Fruit fly (Drosophila melanogaster) whole organism, embryonic: ENCODE results near the gene CG13996.

Experiments used
- Abd-B ChIP-seq: fragments of 200-800 bp; sonication (Bioruptor generic); optimal IDR thresholded peaks from 2 replicates; lab custom pipeline; 2018; ENCODE audit warnings: missing biosample characterization, mild to moderate bottlenecking, missing genetic modification characterization, moderate library complexity
- Bteb2 ChIP-seq: fragments of 200-800 bp; sonication (Bioruptor generic); optimal IDR thresholded peaks from 2 replicates; lab custom pipeline; 2016; ENCODE audit warnings: missing biosample characterization, missing genetic modification characterization
- CG1024 ChIP-seq: fragments of 200-800 bp; sonication (Bioruptor generic); IDR thresholded peaks from 2 replicates; pipeline ENCODE4 v1.3.6; 2022; ENCODE audit warnings: missing biosample characterization, missing genetic modification characterization
- CG12659 ChIP-seq: fragments of 200-800 bp; sonication (Bioruptor generic); optimal IDR thresholded peaks from 3 replicates; lab custom pipeline; 2017; ENCODE audit warnings: mild to moderate bottlenecking, missing biosample characterization, missing genetic modification reagents, missing genetic modification characterization
- CG13775 ChIP-seq: fragments of 200-800 bp; sonication (Bioruptor generic); optimal IDR thresholded peaks from 3 replicates; lab custom pipeline; 2017; ENCODE audit warnings: missing biosample characterization, mild to moderate bottlenecking, missing genetic modification characterization
- CG15514 ChIP-seq: fragments of 200-800 bp; sonication (Bioruptor generic); optimal IDR thresholded peaks from 3 replicates; lab custom pipeline; 2017; ENCODE audit warnings: missing biosample characterization, missing genetic modification characterization, mild to moderate bottlenecking, moderate library complexity, missing genetic modification reagents
- CG1832 ChIP-seq: fragments of 200-800 bp; sonication (Bioruptor generic); optimal IDR thresholded peaks from 2 replicates; lab custom pipeline; 2017; ENCODE audit warnings: missing biosample characterization, mild to moderate bottlenecking, missing genetic modification characterization, inconsistent platforms
- CG18764 ChIP-seq: fragments of 200-800 bp; sonication (Bioruptor generic); optimal IDR thresholded peaks from 3 replicates; lab custom pipeline; 2016; ENCODE audit warnings: missing biosample characterization, missing genetic modification characterization
- CG2199 ChIP-seq: fragments of 200-800 bp; sonication (Bioruptor generic); IDR thresholded peaks from 3 replicates; pipeline ENCODE4 v1.3.6; 2022; ENCODE audit warnings: missing biosample characterization, missing genetic modification characterization
- CG2712 ChIP-seq: fragments of 200-800 bp; optimal IDR thresholded peaks from 3 replicates; lab custom pipeline; 2019; ENCODE audit warnings: missing biosample characterization, mild to moderate bottlenecking, missing genetic modification characterization, moderate library complexity
- CG4617 ChIP-seq: fragments of 200-800 bp; sonication (Bioruptor generic); optimal IDR thresholded peaks from 3 replicates; lab custom pipeline; 2016; ENCODE audit warnings: missing biosample characterization, missing genetic modification characterization, borderline replicate concordance
- CG6175 ChIP-seq: fragments of 200-800 bp; sonication (Bioruptor generic); IDR thresholded peaks from 3 replicates; pipeline ENCODE4 v1.3.6; 2022; ENCODE audit warnings: missing biosample characterization, missing genetic modification characterization
- CG7372 ChIP-seq: fragments of 200-800 bp; sonication (Bioruptor generic); IDR thresholded peaks from 2 replicates; pipeline ENCODE4 v1.3.6; 2022; ENCODE audit warnings: missing biosample characterization, missing genetic modification characterization
- CG9797 ChIP-seq: fragments of 200-800 bp; sonication (Bioruptor generic); optimal IDR thresholded peaks from 3 replicates; lab custom pipeline; 2018; ENCODE audit warnings: missing biosample characterization, mild to moderate bottlenecking, missing genetic modification characterization
- Dek ChIP-seq: fragments of 200-800 bp; sonication (Bioruptor generic); optimal IDR thresholded peaks from 3 replicates; lab custom pipeline; 2019; ENCODE audit warnings: missing biosample characterization, mild to moderate bottlenecking, missing genetic modification characterization, moderate library complexity
- Dll ChIP-seq: fragments of 200-800 bp; sonication (Bioruptor generic); IDR thresholded peaks from 4 replicates; pipeline ENCODE4 v1.3.6; 2022; ENCODE audit warnings: missing biosample characterization, missing genetic modification characterization; ENCODE audit not compliant: partially characterized antibody
- Dp ChIP-seq: fragments of 200-800 bp; sonication (Bioruptor generic); optimal IDR thresholded peaks from 2 replicates; lab custom pipeline; 2018; ENCODE audit warnings: missing biosample characterization, mild to moderate bottlenecking, missing genetic modification characterization, moderate library complexity
- E2f2 ChIP-seq: fragments of 200-800 bp; sonication (Bioruptor generic); IDR thresholded peaks from 2 replicates; pipeline ENCODE4 v1.3.6; 2022; ENCODE audit warnings: missing biosample characterization, missing genetic modification characterization
- Ets97D ChIP-seq: fragments of 200-800 bp; sonication (Bioruptor generic); optimal IDR thresholded peaks from 3 replicates; lab custom pipeline; 2016; ENCODE audit warnings: missing biosample characterization, missing genetic modification characterization
- Fer1 ChIP-seq: fragments of 200-800 bp; sonication (Bioruptor generic); optimal IDR thresholded peaks from 2 replicates; lab custom pipeline; 2017; ENCODE audit warnings: missing biosample characterization, mild to moderate bottlenecking, missing genetic modification characterization
- Hey ChIP-seq: fragments of 200-800 bp; sonication (Bioruptor generic); optimal IDR thresholded peaks from 3 replicates; lab custom pipeline; 2018; ENCODE audit warnings: missing biosample characterization, mild to moderate bottlenecking, missing genetic modification characterization
- MBD-R2 ChIP-seq: fragments of 200-800 bp; sonication (Bioruptor generic); IDR thresholded peaks from 2 replicates; pipeline ENCODE4 v1.3.6; 2022; ENCODE audit warnings: missing biosample characterization, missing genetic modification characterization
- Mrtf ChIP-seq: fragments of 200-800 bp; sonication (Bioruptor generic); IDR thresholded peaks from 3 replicates; pipeline ENCODE4 v1.3.6; 2022; ENCODE audit warnings: missing biosample characterization, missing genetic modification characterization
- Optix ChIP-seq: fragments of 200-800 bp; sonication (Bioruptor generic); IDR thresholded peaks from 3 replicates; pipeline ENCODE4 v1.3.6; 2022; ENCODE audit warnings: missing biosample characterization, missing genetic modification characterization
- Pdp1 ChIP-seq, 2 experiments: fragments of 200-800 bp; sonication (Bioruptor generic); optimal IDR thresholded peaks; 3 replicates each; lab custom pipeline; 2016; ENCODE audit warnings: missing biosample characterization in 2 of 2, missing genetic modification characterization in 2 of 2, mild to moderate bottlenecking in 1 of 2, moderate library complexity in 1 of 2
- Ravus ChIP-seq: fragments of 200-800 bp; sonication (Bioruptor generic); IDR thresholded peaks from 2 replicates; pipeline ENCODE4 v1.3.6; 2022; ENCODE audit warnings: missing biosample characterization, missing genetic modification characterization
- Six4 ChIP-seq: fragments of 200-800 bp; sonication (Bioruptor generic); optimal IDR thresholded peaks from 2 replicates; lab custom pipeline; 2016; ENCODE audit warnings: missing biosample characterization, missing genetic modification characterization
- YL-1 ChIP-seq: fragments of 200-800 bp; sonication (Bioruptor generic); optimal IDR thresholded peaks from 3 replicates; lab custom pipeline; 2017; ENCODE audit warnings: missing biosample characterization, mild to moderate bottlenecking, missing genetic modification characterization
- amos ChIP-seq: fragments of 200-800 bp; sonication (Bioruptor generic); IDR thresholded peaks from 2 replicates; pipeline ENCODE4 v1.3.6; 2022; ENCODE audit warnings: missing biosample characterization, missing genetic modification characterization; ENCODE audit not compliant: partially characterized antibody
- chif ChIP-seq, 2 experiments: fragments of 200-800 bp; sonication (Bioruptor generic); optimal IDR thresholded peaks; 3 replicates each; lab custom pipeline; 2016; ENCODE audit warnings: missing biosample characterization in 2 of 2, missing genetic modification characterization in 2 of 2
- corto ChIP-seq: fragments of 200-800 bp; sonication (Bioruptor generic); optimal IDR thresholded peaks from 2 replicates; lab custom pipeline; 2016; ENCODE audit warnings: missing biosample characterization, mild to moderate bottlenecking, missing genetic modification characterization, moderate library complexity
- danr ChIP-seq: fragments of 200-800 bp; sonication (Bioruptor generic); IDR thresholded peaks from 2 replicates; pipeline ENCODE4 v1.3.6; 2022; ENCODE audit warnings: missing biosample characterization, missing genetic modification characterization
- ewg ChIP-seq: fragments of 200-800 bp; sonication (Bioruptor generic); optimal IDR thresholded peaks from 3 replicates; lab custom pipeline; 2017; ENCODE audit warnings: mild to moderate bottlenecking, missing biosample characterization, missing genetic modification reagents, missing genetic modification characterization
- exex ChIP-seq: fragments of 200-800 bp; sonication (Bioruptor generic); optimal IDR thresholded peaks from 4 replicates; lab custom pipeline; 2018; ENCODE audit warnings: missing biosample characterization, mild to moderate bottlenecking, missing genetic modification characterization, moderate library complexity
- grn ChIP-seq: fragments of 200-800 bp; sonication (Bioruptor generic); optimal IDR thresholded peaks from 3 replicates; lab custom pipeline; 2017; ENCODE audit warnings: missing biosample characterization, missing genetic modification characterization
- insv ChIP-seq, 2 experiments: fragments of 200-800 bp; sonication (Bioruptor generic); optimal IDR thresholded peaks; 3 replicates each; lab custom pipeline; 2016 to 2018; ENCODE audit warnings: missing biosample characterization in 2 of 2, missing genetic modification characterization in 2 of 2
- kah ChIP-seq: fragments of 200-800 bp; sonication (Bioruptor generic); optimal IDR thresholded peaks from 2 replicates; lab custom pipeline; 2018; ENCODE audit warnings: missing biosample characterization, mild to moderate bottlenecking, missing genetic modification characterization
- odd ChIP-seq: fragments of 200-800 bp; sonication (Bioruptor generic); optimal IDR thresholded peaks from 2 replicates; lab custom pipeline; 2017; ENCODE audit warnings: missing biosample characterization, mild to moderate bottlenecking, missing genetic modification characterization
- pfk ChIP-seq: fragments of 200-800 bp; sonication (Bioruptor generic); optimal IDR thresholded peaks from 2 replicates; lab custom pipeline; 2018; ENCODE audit warnings: missing biosample characterization, mild to moderate bottlenecking, missing genetic modification characterization, moderate library complexity
- prd ChIP-seq, 3 experiments: fragments of >200 bp in 2 of 3; fragments of 200-800 bp in 1 of 3; sonication (Bioruptor generic) in 1 of 3; optimal IDR thresholded peaks in 2 of 3; IDR thresholded peaks in 1 of 3; 2 replicates in 2 of 3; 3 replicates in 1 of 3; pipeline versions ENCODE4 v1.3.6 to Lab custom; 2017 to 2022; ENCODE audit warnings: missing biosample characterization in 1 of 3, missing genetic modification characterization in 1 of 3
- psq ChIP-seq: fragments of 200-800 bp; sonication (Bioruptor generic); optimal IDR thresholded peaks from 2 replicates; lab custom pipeline; 2017; ENCODE audit warnings: missing biosample characterization, missing genetic modification characterization
- pzg ChIP-seq: fragments of 200-800 bp; sonication (Bioruptor generic); optimal IDR thresholded peaks from 3 replicates; lab custom pipeline; 2018; ENCODE audit warnings: missing biosample characterization, mild to moderate bottlenecking, missing genetic modification characterization, moderate library complexity
- scrt ChIP-seq: fragments of 200-800 bp; sonication (Bioruptor generic); optimal IDR thresholded peaks from 2 replicates; lab custom pipeline; 2018; ENCODE audit warnings: missing biosample characterization, mild to moderate bottlenecking, missing genetic modification characterization, moderate library complexity
- sd ChIP-seq: fragments of 200-800 bp; sonication (Bioruptor generic); optimal IDR thresholded peaks from 3 replicates; lab custom pipeline; 2018; ENCODE audit warnings: missing biosample characterization, mild to moderate bottlenecking, missing genetic modification characterization, moderate library complexity
- trh ChIP-seq: fragments of 200-800 bp; sonication (Bioruptor generic); optimal IDR thresholded peaks from 2 replicates; lab custom pipeline; 2016; ENCODE audit warnings: missing biosample characterization, missing genetic modification characterization
- zen ChIP-seq: fragments of 200-800 bp; sonication (Bioruptor generic); optimal IDR thresholded peaks from 3 replicates; lab custom pipeline; 2018; ENCODE audit warnings: missing biosample characterization, mild to moderate bottlenecking, missing genetic modification characterization, moderate library complexity

Gene CG13996

DNA sequence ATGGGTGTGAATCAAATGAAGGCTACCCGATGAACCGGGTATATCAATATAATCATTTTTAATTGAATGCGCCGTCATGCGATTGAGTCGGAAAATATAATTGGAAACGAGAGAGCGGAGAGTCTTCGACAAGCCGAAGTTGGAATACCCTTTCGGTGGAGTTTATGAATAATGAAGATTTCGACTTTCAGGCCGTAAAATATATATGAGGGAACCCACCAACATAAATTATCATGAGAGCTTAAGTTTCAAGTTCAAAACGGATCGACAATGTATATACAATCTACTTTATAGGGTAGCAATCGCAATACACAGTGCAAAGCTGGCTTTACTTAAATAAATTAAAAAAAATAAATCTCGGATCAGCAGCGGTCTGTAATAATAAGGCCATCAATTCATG is 11.2 kb downstream of the CG13996 start (continued):
- TF ChIP-seq chif (GFP tag; optimal IDR thresholded peaks at IDR 0.05; lab: Kevin White, UChicago), result no peak
- no peak for TF ChIP-seq grn
- TF ChIP-seq CG18764 (GFP tag; lab: Kevin White, UChicago), result no peak
- TF ChIP-seq Bteb2, result no peak
- no peak for TF ChIP-seq prd (optimal IDR thresholded peaks at IDR 0.05; lab: Kevin White, UChicago)
- TF ChIP-seq prd (GFP tag; IDR thresholded peaks at IDR 0.05; lab: Robert Waterston, UW), result 0 out of 3 replicates have a peak, but pooled peaks have one; percentile 15
- no peak for TF ChIP-seq CG7372 (GFP tag; lab: Robert Waterston, UW)
- no peak for TF ChIP-seq sd
- no peak for TF ChIP-seq Mrtf

- TF ChIP-seq ewg (peak; percentile 55), scrt (peak; percentile 77), trh (no peak)
These were observed 13.7 kb downstream of the CG13996 start, which contains the start of gene CG9109 for dm6 chr2L:6034344-6034743. Gene CG9109 (minus strand): TSS chr2L:6034423.

DNA sequence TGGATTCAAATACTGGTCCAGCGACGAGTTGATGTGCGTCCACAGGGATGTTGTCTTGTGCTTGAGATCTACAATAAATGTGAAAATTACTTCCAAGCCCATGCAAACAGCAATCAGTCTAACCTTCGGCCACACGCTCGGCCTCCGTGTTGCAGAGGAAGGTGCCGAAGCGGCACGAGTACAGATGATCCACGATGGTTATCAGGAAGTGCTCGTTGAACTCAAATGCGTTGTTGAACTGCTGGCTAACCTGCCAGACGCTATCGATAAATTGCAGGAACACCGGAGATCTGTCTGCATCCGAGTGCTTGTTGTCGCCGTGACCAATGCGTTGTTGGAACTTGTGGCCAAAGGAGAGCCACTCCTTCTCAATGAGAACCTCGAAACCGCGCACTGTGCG is 14.5 kb downstream of the CG13996 start:
- no peak for TF ChIP-seq Six4 (GFP tag; lab: Kevin White, UChicago)
- TF ChIP-seq, all 482 proteins: peak for 0

dm6 chr2L:6036710-6037109 is 16.1 kb downstream of the CG13996 start, which contains the start of gene mtm:
Gene mtm (minus strand): TSS chr2L:6037015.
- no peak for TF ChIP-seq danr (GFP tag; lab: Robert Waterston, UW)
- peak; percentile 53 for TF ChIP-seq pzg
- TF ChIP-seq CG9797 (GFP tag; lab: Kevin White, UChicago), result no peak
- no peak for TF ChIP-seq CG12659
- TF ChIP-seq CG2712 (tag; lab: Kevin White, UChicago), result no peak
- TF ChIP-seq psq (GFP tag; lab: Kevin White, UChicago), result no peak
- TF ChIP-seq exex (tag; lab: Kevin White, UChicago), result no peak
- TF ChIP-seq CG2199 (GFP tag; lab: Robert Waterston, UW), result no peak
- peak; percentile 21 for TF ChIP-seq CG15514 (GFP tag; lab: Kevin White, UChicago)
- TF ChIP-seq insv (GFP tag; optimal IDR thresholded peaks at IDR 0.05; lab: Kevin White, UChicago), result no peak
- no peak for TF ChIP-seq Pdp1 (GFP tag; optimal IDR thresholded peaks at IDR 0.05; lab: Kevin White, UChicago)
- TF ChIP-seq Optix (GFP tag; lab: Robert Waterston, UW), result no peak
- no peak for TF ChIP-seq Fer1 (GFP tag; lab: Kevin White, UChicago)
- peak; percentile 67 for TF ChIP-seq CG4617 (GFP tag; lab: Kevin White, UChicago)
- TF ChIP-seq Ravus (GFP tag; lab: Robert Waterston, UW), result no peak
- 0 out of 4 replicates have a peak, but pooled peaks have one; percentile 19 for TF ChIP-seq Dll (GFP tag; lab: Robert Waterston, UW)
- TF ChIP-seq zen, result no peak
- no peak for TF ChIP-seq Dek (tag; lab: Kevin White, UChicago)
- no peak for TF ChIP-seq CG6175 (GFP tag; lab: Robert Waterston, UW)
- peak; percentile 35 for TF ChIP-seq kah (GFP tag; lab: Kevin White, UChicago)
- no peak for TF ChIP-seq Abd-B
- TF ChIP-seq CG13775 (GFP tag; lab: Kevin White, UChicago), result no peak
- TF ChIP-seq pfk, result no peak
- TF ChIP-seq E2f2 (GFP tag; lab: Robert Waterston, UW), result peak; percentile 90
- TF ChIP-seq amos, result peak; percentile 18; the same call in 1 of the 2 replicates
- peak; percentile 95 for TF ChIP-seq MBD-R2
- no peak for TF ChIP-seq corto
- TF ChIP-seq CG1024 (GFP tag; lab: Robert Waterston, UW), result no peak
- peak; percentile 43 for TF ChIP-seq Ets97D
- TF ChIP-seq CG1832, result no peak
- TF ChIP-seq odd (GFP tag; lab: Kevin White, UChicago), result no peak
- TF ChIP-seq Dp (GFP tag; lab: Kevin White, UChicago), result peak; percentile 87
- peak; percentile 47 for TF ChIP-seq YL-1 (GFP tag; lab: Kevin White, UChicago)
- no peak for TF ChIP-seq Hey (tag; lab: Kevin White, UChicago)
